Worm (Caenorhabditis elegans) whole organism, early embryonic: ENCODE measurements around the gene rps-0.
A peak's percentile ranks its signal among the peaks of the same experiment; 100 is the strongest.
"Not testable (repeated sequence)": the region's sequence is repeated elsewhere in the genome, so short reads cannot be mapped to it uniquely, and the experiment has no call there.

Experiments
- B0310.2 ChIP-seq: sonication (generic microtip); optimal IDR thresholded peaks from 2 replicates; lab custom pipeline; 2016; ENCODE audit warnings: mild to moderate bottlenecking, missing genetic modification characterization, missing compliant biosample characterization
- F13C5.2 ChIP-seq: sonication (generic microtip); optimal IDR thresholded peaks from 2 replicates; lab custom pipeline; 2017; ENCODE audit warnings: mild to moderate bottlenecking, missing genetic modification characterization, inconsistent platforms, missing compliant biosample characterization
- aly-1 ChIP-seq: sonication (generic microtip); optimal IDR thresholded peaks from 2 replicates; lab custom pipeline; 2016; ENCODE audit warnings: missing genetic modification characterization, missing compliant biosample characterization
- ama-1 ChIP-seq: fragments of 150-350 bp; optimal IDR thresholded peaks from 2 replicates; lab custom pipeline; 2014
- ceh-13 ChIP-seq: fragments of 200-800 bp; sonication (Bioruptor generic); optimal IDR thresholded peaks from 2 replicates; lab custom pipeline; 2018; ENCODE audit warnings: mild to moderate bottlenecking, missing genetic modification characterization, missing compliant biosample characterization
- ceh-36 ChIP-seq: sonication (generic microtip); optimal IDR thresholded peaks from 2 replicates; lab custom pipeline; 2016; ENCODE audit warnings: missing genetic modification characterization, inconsistent platforms, missing compliant biosample characterization
- ets-7 ChIP-seq: sonication (generic microtip); optimal IDR thresholded peaks from 2 replicates; lab custom pipeline; 2016; ENCODE audit warnings: missing genotype, missing genetic modification characterization, missing compliant biosample characterization
- flt-1 ChIP-seq: fragments of 200-800 bp; sonication (Bioruptor generic); IDR thresholded peaks from 2 replicates; pipeline ENCODE4 v1.3.6; 2022; ENCODE audit warnings: missing genetic modification characterization, missing compliant biosample characterization
- hmbx-1 ChIP-seq: sonication (generic microtip); optimal IDR thresholded peaks from 2 replicates; lab custom pipeline; 2016; ENCODE audit warnings: mild to moderate bottlenecking, missing genetic modification characterization, missing compliant biosample characterization
- hmg-4 ChIP-seq: fragments of 200-800 bp; sonication (Bioruptor generic); optimal IDR thresholded peaks from 2 replicates; lab custom pipeline; 2018; ENCODE audit warnings: mild to moderate bottlenecking, missing genetic modification characterization, missing compliant biosample characterization
- hnd-1 ChIP-seq: sonication (generic microtip); optimal IDR thresholded peaks from 2 replicates; lab custom pipeline; 2016; ENCODE audit warnings: missing genetic modification characterization, missing compliant biosample characterization
- pes-1 ChIP-seq: fragments of 200-800 bp; sonication (Bioruptor generic); IDR thresholded peaks from 2 replicates; pipeline ENCODE4 v1.3.6; 2022; ENCODE audit warnings: missing genetic modification reagents, missing genetic modification characterization, missing compliant biosample characterization
- scrt-1 ChIP-seq: fragments of 200-800 bp; sonication (Bioruptor generic); IDR thresholded peaks from 2 replicates; pipeline ENCODE4 v1.3.6; 2022; ENCODE audit warnings: missing genetic modification characterization, missing compliant biosample characterization
- sea-1 ChIP-seq: fragments of 200-800 bp; sonication (Bioruptor generic); conservative IDR thresholded peaks from 2 replicates; pipeline ENCODE4 v1.3.6; 2022; ENCODE audit warnings: missing genetic modification characterization, missing compliant biosample characterization
- tbx-11 ChIP-seq: fragments of 200-800 bp; sonication (Bioruptor generic); IDR thresholded peaks from 2 replicates; pipeline ENCODE4 v1.3.6; 2022; ENCODE audit warnings: missing genetic modification characterization, missing compliant biosample characterization
- tbx-37 ChIP-seq: fragments of 200-800 bp; sonication (Bioruptor generic); conservative IDR thresholded peaks from 2 replicates; pipeline ENCODE4 v1.3.6; 2022; ENCODE audit warnings: missing genetic modification reagents, missing genetic modification characterization, missing compliant biosample characterization
- tra-4 ChIP-seq: sonication (generic microtip); optimal IDR thresholded peaks from 2 replicates; lab custom pipeline; 2017; ENCODE audit warnings: missing genetic modification characterization, missing compliant biosample characterization

rps-0 gene

ce11 chrIII:4754001-4754561 is at the start of gene rps-0, which contains the start of gene rbg-3:
TSS of gene rps-0 (minus strand) at chrIII:4754051.
TSS of gene rbg-3 (plus strand) at chrIII:4754424.
- TF ChIP-seq F13C5.2 (peak; percentile 80), tra-4 (no peak)

ce11 chrIII:4802707-4803106 is 48.9 kb upstream of the rps-0 start, which contains the start of gene metl-5:
TSS of gene metl-5 (plus strand) at chrIII:4803007.
- TF ChIP-seq hnd-1 (tag; lab: Kevin White, UChicago) (no peak), tra-4 (no peak), ceh-13 (GFP tag; lab: Kevin White, UChicago) (no peak), aly-1 (tag; lab: Kevin White, UChicago) (no peak), ceh-36 (no peak), F13C5.2 (no peak)

- TF ChIP-seq flt-1 (GFP tag; lab: Robert Waterston, UW) (no peak), B0310.2 (tag; lab: Kevin White, UChicago) (no peak), F13C5.2 (no peak), pes-1 (GFP tag; lab: Robert Waterston, UW) (no peak), ceh-13 (GFP tag; lab: Kevin White, UChicago) (no peak), hmg-4 (GFP tag; lab: Kevin White, UChicago) (no peak), sea-1 (GFP tag; lab: Robert Waterston, UW) (no peak), ets-7 (tag; lab: Kevin White, UChicago) (no peak), ceh-36 (no peak), hmbx-1 (tag; lab: Kevin White, UChicago) (no peak), ama-1 (lab: Kevin White, UChicago) (no peak), tbx-11 (no peak), tbx-37 (no peak), tra-4 (no peak), aly-1 (tag; lab: Kevin White, UChicago) (no peak), hnd-1 (tag; lab: Kevin White, UChicago) (no peak)
These were observed 42.7 kb upstream of the rps-0 start, which contains the start of gene tag-325 for ce11 chrIII:4796536-4796935. TSS of gene tag-325 (plus strand) at chrIII:4796836.

- TF ChIP-seq ets-7 (tag; lab: Kevin White, UChicago), result no peak
- peak; percentile 29 for TF ChIP-seq hmg-4 (GFP tag; lab: Kevin White, UChicago)
These were observed 42.2 kb upstream of the rps-0 start for ce11 chrIII:4796039-4796438.

- TF ChIP-seq scrt-1 (GFP tag; lab: Robert Waterston, UW) (no peak), tbx-11 (no peak), tbx-37 (no peak), tra-4 (no peak), ama-1 (lab: Kevin White, UChicago) (no peak)
These were observed 38.8 kb upstream of the rps-0 start, which contains the start of gene mip-1 for ce11 chrIII:4792560-4793136. TSS of gene mip-1 (plus strand) at chrIII:4793086.

ce11 chrIII:4785714-4786113 is 31.9 kb upstream of the rps-0 start, which contains the start of gene mel-28:
TSS of gene mel-28 (plus strand) at chrIII:4786080.
- TF ChIP-seq B0310.2 (tag; lab: Kevin White, UChicago) (no peak), F13C5.2 (no peak)

ce11 chrIII:4785131-4785530 is 31.3 kb upstream of the rps-0 start, which contains the start of gene enu-3.2:
TSS of gene enu-3.2 (minus strand) at chrIII:4785235.
- not testable (repeated sequence) for TF ChIP-seq hmbx-1 (tag; lab: Kevin White, UChicago); flt-1 (GFP tag; lab: Robert Waterston, UW); sea-1 (GFP tag; lab: Robert Waterston, UW)

ce11 chrIII:4781937-4782576 is 28.2 kb upstream of the rps-0 start, which contains the start of the genes gex-5 and C38D4.10:
TSS of gene gex-5 (minus strand) at chrIII:4781987.
TSS of gene C38D4.10 (plus strand) at chrIII:4782526.
- not testable (repeated sequence) for TF ChIP-seq scrt-1 (GFP tag; lab: Robert Waterston, UW); F13C5.2; hmg-4 (GFP tag; lab: Kevin White, UChicago)

ce11 chrIII:4779855-4780254 is 26.0 kb upstream of the rps-0 start, which contains the start of gene B0393.9:
TSS of gene B0393.9 (minus strand) at chrIII:4780157.
- TF ChIP-seq ama-1 (lab: Kevin White, UChicago), result no peak
- no peak for TF ChIP-seq flt-1 (GFP tag; lab: Robert Waterston, UW)
- TF ChIP-seq hmg-4 (GFP tag; lab: Kevin White, UChicago), result no peak
- no peak for TF ChIP-seq tra-4
- TF ChIP-seq hnd-1 (tag; lab: Kevin White, UChicago), result no peak
- TF ChIP-seq ceh-13 (GFP tag; lab: Kevin White, UChicago), result no peak
- no peak for TF ChIP-seq B0310.2 (tag; lab: Kevin White, UChicago)
- no peak for TF ChIP-seq F13C5.2
- no peak for TF ChIP-seq scrt-1 (GFP tag; lab: Robert Waterston, UW)
- TF ChIP-seq pes-1 (GFP tag; lab: Robert Waterston, UW), result no peak
- no peak for TF ChIP-seq tbx-37
- TF ChIP-seq aly-1 (tag; lab: Kevin White, UChicago), result no peak
- no peak for TF ChIP-seq ets-7 (tag; lab: Kevin White, UChicago)
- no peak for TF ChIP-seq hmbx-1 (tag; lab: Kevin White, UChicago)
- no peak for TF ChIP-seq sea-1 (GFP tag; lab: Robert Waterston, UW)
- no peak for TF ChIP-seq ceh-36
- no peak for TF ChIP-seq tbx-11
